Fruit fly (Drosophila melanogaster) whole organism, embryonic: ENCODE measurements around the gene CG10031.
A peak's percentile ranks its signal among the peaks of the same experiment; 100 is the strongest.

Experiments used
- Abd-B ChIP-seq: fragments of 200-800 bp; sonication (Bioruptor generic); optimal IDR thresholded peaks from 2 replicates; lab custom pipeline; 2018; ENCODE audit warnings: missing biosample characterization, mild to moderate bottlenecking, missing genetic modification characterization, moderate library complexity
- CG11456 ChIP-seq: fragments of 200-800 bp; sonication (Bioruptor generic); IDR thresholded peaks from 3 replicates; pipeline ENCODE4 v1.3.6; 2022; ENCODE audit warnings: missing biosample characterization, missing genetic modification characterization
- CG11723 ChIP-seq: fragments of 200-800 bp; sonication (Bioruptor generic); optimal IDR thresholded peaks from 2 replicates; lab custom pipeline; 2017; ENCODE audit warnings: missing biosample characterization, mild to moderate bottlenecking, missing genetic modification characterization
- CG12299 ChIP-seq: fragments of 200-800 bp; sonication (Bioruptor generic); optimal IDR thresholded peaks from 2 replicates; lab custom pipeline; 2018; ENCODE audit warnings: missing biosample characterization, mild to moderate bottlenecking, missing genetic modification characterization
- CG12744 ChIP-seq: fragments of 200-800 bp; sonication (Bioruptor generic); optimal IDR thresholded peaks from 2 replicates; lab custom pipeline; 2016; ENCODE audit warnings: missing biosample characterization, missing genetic modification characterization
- CG14441 ChIP-seq: fragments of 200-800 bp; sonication (Bioruptor generic); IDR thresholded peaks from 2 replicates; pipeline ENCODE4 v1.3.6; 2022; ENCODE audit warnings: missing biosample characterization, missing genetic modification characterization
- CG15011 ChIP-seq: fragments of 200-800 bp; sonication (Bioruptor generic); optimal IDR thresholded peaks from 3 replicates; lab custom pipeline; 2018; ENCODE audit warnings: missing biosample characterization, mild to moderate bottlenecking, missing genetic modification characterization
- CG16815 ChIP-seq: fragments of 200-800 bp; sonication (Bioruptor generic); optimal IDR thresholded peaks from 3 replicates; lab custom pipeline; 2017; ENCODE audit warnings: missing biosample characterization, mild to moderate bottlenecking, missing genetic modification characterization
- CG17385 ChIP-seq: fragments of 200-800 bp; sonication (Bioruptor generic); optimal IDR thresholded peaks from 3 replicates; lab custom pipeline; 2018; ENCODE audit warnings: missing biosample characterization, mild to moderate bottlenecking, missing genetic modification characterization
- CG1792 ChIP-seq: fragments of 200-800 bp; sonication (Bioruptor generic); optimal IDR thresholded peaks from 2 replicates; lab custom pipeline; 2016; ENCODE audit warnings: missing biosample characterization, missing genetic modification characterization
- CG30403 ChIP-seq: fragments of 200-800 bp; sonication (Bioruptor generic); optimal IDR thresholded peaks from 3 replicates; lab custom pipeline; 2016; ENCODE audit warnings: missing biosample characterization, missing genetic modification characterization
- CG31388 ChIP-seq: fragments of 200-800 bp; sonication (Bioruptor generic); optimal IDR thresholded peaks from 2 replicates; lab custom pipeline; 2016; ENCODE audit warnings: missing biosample characterization, missing genetic modification characterization
- CG32767 ChIP-seq: fragments of 200-800 bp; sonication (Bioruptor generic); IDR thresholded peaks from 2 replicates; pipeline ENCODE4 v1.3.6; 2022; ENCODE audit warnings: missing biosample characterization, missing genetic modification characterization
- CG33213 ChIP-seq: fragments of 200-800 bp; sonication (Bioruptor generic); optimal IDR thresholded peaks from 3 replicates; lab custom pipeline; 2016; ENCODE audit warnings: missing biosample characterization, missing genetic modification characterization
- CG3838 ChIP-seq: fragments of 200-800 bp; sonication (Bioruptor generic); optimal IDR thresholded peaks from 3 replicates; lab custom pipeline; 2016; ENCODE audit warnings: missing biosample characterization, missing genetic modification characterization
- CG3847 ChIP-seq: fragments of 200-800 bp; sonication (Bioruptor generic); IDR thresholded peaks from 2 replicates; pipeline ENCODE4 v1.3.6; 2022; ENCODE audit warnings: missing biosample characterization, missing genetic modification characterization
- CG4854 ChIP-seq: fragments of 200-800 bp; sonication (Bioruptor generic); optimal IDR thresholded peaks from 2 replicates; lab custom pipeline; 2016; ENCODE audit warnings: missing biosample characterization, missing genetic modification characterization, inconsistent platforms
- CG6175 ChIP-seq: fragments of 200-800 bp; sonication (Bioruptor generic); IDR thresholded peaks from 3 replicates; pipeline ENCODE4 v1.3.6; 2022; ENCODE audit warnings: missing biosample characterization, missing genetic modification characterization
- Dbx ChIP-seq: fragments of 200-800 bp; sonication (Bioruptor generic); IDR thresholded peaks from 3 replicates; pipeline ENCODE4 v1.3.6; 2022; ENCODE audit warnings: missing biosample characterization, missing genetic modification characterization
- Dek ChIP-seq: fragments of 200-800 bp; sonication (Bioruptor generic); optimal IDR thresholded peaks from 3 replicates; lab custom pipeline; 2019; ENCODE audit warnings: missing biosample characterization, mild to moderate bottlenecking, missing genetic modification characterization, moderate library complexity
- Dfd ChIP-seq, 2 experiments: fragments of >200 bp; optimal IDR thresholded peaks; 2 replicates each; lab custom pipeline; 2017; ENCODE audit warnings: missing biosample characterization in 2 of 2, missing genetic modification characterization in 2 of 2
- Dip3 ChIP-seq: fragments of 200-800 bp; sonication (Bioruptor generic); optimal IDR thresholded peaks from 3 replicates; lab custom pipeline; 2016; ENCODE audit warnings: missing biosample characterization, missing genetic modification characterization
- Dref ChIP-seq: fragments of 200-800 bp; sonication (Bioruptor generic); IDR thresholded peaks from 2 replicates; pipeline ENCODE4 v1.3.6; 2022; ENCODE audit warnings: missing biosample characterization, missing genetic modification characterization
- ERR ChIP-seq: fragments of 200-800 bp; sonication (Bioruptor generic); optimal IDR thresholded peaks from 2 replicates; lab custom pipeline; 2016; ENCODE audit warnings: missing biosample characterization, missing genetic modification characterization
- Elba2 ChIP-seq: fragments of 200-800 bp; sonication (Bioruptor generic); optimal IDR thresholded peaks from 3 replicates; lab custom pipeline; 2016; ENCODE audit warnings: missing biosample characterization, missing genetic modification characterization
- Ets65A ChIP-seq: fragments of 200-800 bp; sonication (Bioruptor generic); peaks from one replicate; lab custom pipeline; 2016; ENCODE audit warnings: missing biosample characterization, missing genetic modification characterization
- Hmr ChIP-seq: fragments of 200-800 bp; sonication (Bioruptor generic); optimal IDR thresholded peaks from 3 replicates; lab custom pipeline; 2017; ENCODE audit warnings: mild to moderate bottlenecking, missing biosample characterization, missing genetic modification reagents, missing genetic modification characterization
- Jarid2 ChIP-seq: fragments of 200-800 bp; sonication (Bioruptor generic); optimal IDR thresholded peaks from 3 replicates; lab custom pipeline; 2017; ENCODE audit warnings: mild to moderate bottlenecking, missing biosample characterization, missing genetic modification reagents, missing genetic modification characterization
- Mad ChIP-seq: fragments of 200-800 bp; sonication (Bioruptor generic); optimal IDR thresholded peaks from 2 replicates; lab custom pipeline; 2016; ENCODE audit warnings: missing biosample characterization, missing genetic modification characterization
- NC2α ChIP-seq: fragments of 200-800 bp; sonication (Bioruptor generic); optimal IDR thresholded peaks from 2 replicates; lab custom pipeline; 2016; ENCODE audit warnings: missing biosample characterization, missing genetic modification characterization
- Sox102F ChIP-seq: fragments of 200-800 bp; sonication (Bioruptor generic); optimal IDR thresholded peaks from 2 replicates; lab custom pipeline; 2018; ENCODE audit warnings: missing biosample characterization, mild to moderate bottlenecking, missing genetic modification characterization, moderate library complexity
- Sry-β ChIP-seq: fragments of 200-800 bp; sonication (Bioruptor generic); optimal IDR thresholded peaks from 2 replicates; lab custom pipeline; 2018; ENCODE audit warnings: missing biosample characterization, mild to moderate bottlenecking, missing genetic modification characterization, moderate library complexity
- aop ChIP-seq: fragments of 200-800 bp; sonication (Bioruptor generic); IDR thresholded peaks from 2 replicates; pipeline ENCODE4 v1.3.6; 2022; ENCODE audit warnings: missing biosample characterization, missing genetic modification characterization
- bab2 ChIP-seq: fragments of 200-800 bp; sonication (Bioruptor generic); optimal IDR thresholded peaks from 2 replicates; lab custom pipeline; 2016; ENCODE audit warnings: missing biosample characterization, missing genetic modification characterization
- crp ChIP-seq, 2 experiments: fragments of 200-800 bp; sonication (Bioruptor generic); optimal IDR thresholded peaks; 2 replicates in 1 of 2; 3 replicates in 1 of 2; lab custom pipeline; 2017; ENCODE audit warnings: missing biosample characterization in 2 of 2, missing genetic modification characterization in 2 of 2, mild to moderate bottlenecking in 1 of 2, moderate library complexity in 1 of 2
- dati ChIP-seq: fragments of 200-800 bp; sonication (Bioruptor generic); IDR thresholded peaks from 2 replicates; pipeline ENCODE4 v1.3.6; 2022; ENCODE audit warnings: missing biosample characterization, missing genetic modification characterization
- exex ChIP-seq: fragments of 200-800 bp; sonication (Bioruptor generic); optimal IDR thresholded peaks from 4 replicates; lab custom pipeline; 2018; ENCODE audit warnings: missing biosample characterization, mild to moderate bottlenecking, missing genetic modification characterization, moderate library complexity
- fru ChIP-seq: fragments of >200 bp; optimal IDR thresholded peaks from 2 replicates; lab custom pipeline; 2017
- ftz-f1 ChIP-seq: fragments of 200-800 bp; sonication (Bioruptor generic); optimal IDR thresholded peaks from 2 replicates; lab custom pipeline; 2016; ENCODE audit warnings: missing biosample characterization, missing genetic modification characterization
- gro ChIP-seq: fragments of 200-800 bp; sonication (Bioruptor generic); optimal IDR thresholded peaks from 2 replicates; lab custom pipeline; 2016; ENCODE audit warnings: missing biosample characterization, missing genetic modification characterization
- her ChIP-seq: fragments of 200-800 bp; sonication (Bioruptor generic); optimal IDR thresholded peaks from 2 replicates; lab custom pipeline; 2016; ENCODE audit warnings: missing biosample characterization, missing genetic modification characterization
- ken ChIP-seq: fragments of 200-800 bp; sonication (Bioruptor generic); IDR thresholded peaks from 3 replicates; pipeline ENCODE4 v1.3.6; 2022; ENCODE audit warnings: missing biosample characterization, missing genetic modification characterization
- lov ChIP-seq, 2 experiments: fragments of 200-800 bp in 1 of 2; fragments of >200 bp in 1 of 2; sonication (Bioruptor generic) in 1 of 2; IDR thresholded peaks in 1 of 2; optimal IDR thresholded peaks in 1 of 2; 2 replicates in 1 of 2; 3 replicates in 1 of 2; pipeline versions ENCODE4 v1.3.6 to Lab custom; 2017 to 2022; ENCODE audit warnings: missing biosample characterization in 1 of 2, missing genetic modification characterization in 1 of 2
- mld ChIP-seq: fragments of 200-800 bp; sonication (Bioruptor generic); IDR thresholded peaks from 3 replicates; pipeline ENCODE4 v1.3.6; 2022; ENCODE audit warnings: missing biosample characterization, missing genetic modification characterization; ENCODE audit not compliant: partially characterized antibody
- pnt ChIP-seq: fragments of 200-800 bp; sonication (Bioruptor generic); optimal IDR thresholded peaks from 3 replicates; lab custom pipeline; 2016; ENCODE audit warnings: missing biosample characterization, missing genetic modification characterization
- psq ChIP-seq: fragments of 200-800 bp; sonication (Bioruptor generic); optimal IDR thresholded peaks from 2 replicates; lab custom pipeline; 2017; ENCODE audit warnings: missing biosample characterization, missing genetic modification characterization
- repo ChIP-seq: fragments of 200-800 bp; sonication (Bioruptor generic); optimal IDR thresholded peaks from 2 replicates; lab custom pipeline; 2016; ENCODE audit warnings: missing biosample characterization, missing genetic modification characterization
- run ChIP-seq: fragments of 200-800 bp; sonication (Bioruptor generic); optimal IDR thresholded peaks from 3 replicates; lab custom pipeline; 2018; ENCODE audit warnings: missing biosample characterization, mild to moderate bottlenecking, missing genetic modification characterization
- shn ChIP-seq: fragments of 200-800 bp; sonication (Bioruptor generic); optimal IDR thresholded peaks from 3 replicates; lab custom pipeline; 2016; ENCODE audit warnings: missing biosample characterization, missing genetic modification characterization
- sisA ChIP-seq: fragments of 200-800 bp; sonication (Bioruptor generic); IDR thresholded peaks from 2 replicates; pipeline ENCODE4 v1.3.6; 2022; ENCODE audit warnings: missing biosample characterization, missing genetic modification characterization
- stwl ChIP-seq: fragments of 200-800 bp; sonication (Bioruptor generic); optimal IDR thresholded peaks from 3 replicates; lab custom pipeline; 2018; ENCODE audit warnings: missing biosample characterization, mild to moderate bottlenecking, missing genetic modification characterization, moderate library complexity

CG10031 gene

dm6 chr2L:3655698-3656105 lies 43.2 kb downstream of the CG10031 start (continued):
- TF ChIP-seq stwl (tag; lab: Kevin White, UChicago) (peak; percentile 65), Jarid2 (GFP tag; lab: Kevin White, UChicago) (peak; percentile 88), Sox102F (GFP tag; lab: Kevin White, UChicago) (peak; percentile 99), psq (peak; percentile 85), Dref (GFP tag; lab: Robert Waterston, UW) (peak; percentile 38; the same call in 1 of the 2 replicates), Dbx (GFP tag; lab: Robert Waterston, UW) (peak; percentile 98), CG3847 (GFP tag; lab: Robert Waterston, UW) (peak; percentile 98), CG12744 (GFP tag; lab: Kevin White, UChicago) (peak; percentile 97), CG15011 (GFP tag; lab: Kevin White, UChicago) (peak; percentile 97), CG17385 (GFP tag; lab: Kevin White, UChicago) (peak; percentile 97), CG11456 (peak; percentile 97), ken (GFP tag; lab: Robert Waterston, UW) (peak; percentile 98), fru (lab: Kevin White, UChicago) (no peak), CG3838 (peak; percentile 88), pnt (GFP tag; lab: Kevin White, UChicago) (peak; percentile 98), her (peak; percentile 97), Hmr (peak; percentile 98), CG1792 (GFP tag; lab: Kevin White, UChicago) (peak; percentile 96), exex (tag; lab: Kevin White, UChicago) (peak; percentile 93), CG11723 (GFP tag; lab: Kevin White, UChicago) (peak; percentile 98), mld (GFP tag; lab: Robert Waterston, UW) (no peak), CG4854 (GFP tag; lab: Kevin White, UChicago) (peak; percentile 97), Elba2 (GFP tag; lab: Kevin White, UChicago) (peak; percentile 78), lov (optimal IDR thresholded peaks at IDR 0.05; lab: Kevin White, UChicago) (no peak), lov (GFP tag; IDR thresholded peaks at IDR 0.05; lab: Robert Waterston, UW) (peak; percentile 98), gro (GFP tag; lab: Kevin White, UChicago) (peak; percentile 98), CG12299 (tag; lab: Kevin White, UChicago) (peak; percentile 98), CG14441 (GFP tag; lab: Robert Waterston, UW) (peak; percentile 97), run (tag; lab: Kevin White, UChicago) (peak; percentile 97), Dfd (GFP tag; optimal IDR thresholded peaks at IDR 0.05; lab: Kevin White, UChicago) (no peak), Dek (tag; lab: Kevin White, UChicago) (peak; percentile 98), aop (peak; percentile 87), CG31388 (GFP tag; lab: Kevin White, UChicago) (peak; percentile 94), Abd-B (peak; percentile 98), CG30403 (GFP tag; lab: Kevin White, UChicago) (peak; percentile 98), sisA (GFP tag; lab: Robert Waterston, UW) (peak; percentile 98), Ets65A (GFP tag; lab: Kevin White, UChicago) (peak; percentile 100), Mad (GFP tag; lab: Kevin White, UChicago) (peak; percentile 94), ERR (GFP tag; lab: Kevin White, UChicago) (peak; percentile 97), repo (GFP tag; lab: Kevin White, UChicago) (peak; percentile 97), shn (peak; percentile 97), Sry-β (GFP tag; lab: Kevin White, UChicago) (peak; percentile 57), crp (GFP tag; optimal IDR thresholded peaks at IDR 0.05; lab: Kevin White, UChicago) (peak in 1 of 2 experiments; percentile 68), CG33213 (GFP tag; lab: Kevin White, UChicago) (peak; percentile 95), Dip3 (GFP tag; lab: Kevin White, UChicago) (peak; percentile 97), CG6175 (peak; percentile 96), NC2α (GFP tag; lab: Kevin White, UChicago) (peak; percentile 96), ftz-f1 (GFP tag; lab: Kevin White, UChicago) (peak; percentile 79), dati (GFP tag; lab: Robert Waterston, UW) (peak; percentile 93), CG16815 (peak; percentile 96), CG32767 (peak; percentile 97), bab2 (peak; percentile 98)
